Fruit fly (Drosophila melanogaster): Measurements from ENCODE around the gene CG13044.

Gene CG13044

dm6 chr3L:16265000-16265399, 38.0 kb downstream of the CG13044 start, which contains the start of the genes CG13051 and CG13069:
Gene CG13051 (minus strand): TSS chr3L:16265100.
Gene CG13069 (plus strand): TSS chr3L:16265385.
- no peak for TF ChIP-seq cnc (optimal IDR thresholded peaks at IDR 0.05)
- no peak for TF ChIP-seq Clk (GFP tag; optimal IDR thresholded peaks at IDR 0.05)
- no peak for TF ChIP-seq Mnt (GFP tag; optimal IDR thresholded peaks at IDR 0.05)
- TF ChIP-seq CG11617 (GFP tag; optimal IDR thresholded peaks at IDR 0.05): no peak
- no peak for TF ChIP-seq bab1 (GFP tag; optimal IDR thresholded peaks at IDR 0.05)
- TF ChIP-seq CG12768 (GFP tag; optimal IDR thresholded peaks at IDR 0.05): no peak
- TF ChIP-seq CG1620 (GFP tag; optimal IDR thresholded peaks at IDR 0.05): no peak
- TF ChIP-seq CG33017 (tag; optimal IDR thresholded peaks at IDR 0.05): no peak
- no peak for TF ChIP-seq toe (GFP tag; optimal IDR thresholded peaks at IDR 0.05)
- TF ChIP-seq CG5204 (GFP tag; optimal IDR thresholded peaks at IDR 0.05): no peak
- TF ChIP-seq Hr96 (GFP tag; optimal IDR thresholded peaks at IDR 0.05): no peak
- no peak for TF ChIP-seq pad (GFP tag; optimal IDR thresholded peaks at IDR 0.05)
- TF ChIP-seq tj (GFP tag; optimal IDR thresholded peaks at IDR 0.05): no peak
- no peak for TF ChIP-seq CG14711 (tag; optimal IDR thresholded peaks at IDR 0.05)
- TF ChIP-seq cic (GFP tag; optimal IDR thresholded peaks at IDR 0.05): no peak
- TF ChIP-seq ovo (GFP tag; optimal IDR thresholded peaks at IDR 0.05): no peak
- TF ChIP-seq Crg-1 (GFP tag; optimal IDR thresholded peaks at IDR 0.05): no peak
- TF ChIP-seq kay (GFP tag; ENCODE audit: borderline replicate concordance): no peak

- TF ChIP-seq CG5204 (GFP tag; optimal IDR thresholded peaks at IDR 0.05) (no peak), kay (GFP tag; ENCODE audit: borderline replicate concordance) (no peak), cnc (optimal IDR thresholded peaks at IDR 0.05) (no peak), CG12768 (GFP tag; optimal IDR thresholded peaks at IDR 0.05) (no peak), CG7045 (GFP tag; optimal IDR thresholded peaks at IDR 0.05) (no peak), toe (GFP tag; optimal IDR thresholded peaks at IDR 0.05) (no peak), Crg-1 (GFP tag; optimal IDR thresholded peaks at IDR 0.05) (no peak), CG14711 (tag; optimal IDR thresholded peaks at IDR 0.05) (no peak), bab1 (GFP tag; optimal IDR thresholded peaks at IDR 0.05) (no peak), CG11617 (GFP tag; optimal IDR thresholded peaks at IDR 0.05) (no peak), ovo (GFP tag; optimal IDR thresholded peaks at IDR 0.05) (no peak), CG7101 (tag; optimal IDR thresholded peaks at IDR 0.05) (no peak), Hr96 (GFP tag; optimal IDR thresholded peaks at IDR 0.05) (no peak), CG1620 (GFP tag; optimal IDR thresholded peaks at IDR 0.05) (no peak), Clk (GFP tag; optimal IDR thresholded peaks at IDR 0.05) (no peak), CG33017 (tag; optimal IDR thresholded peaks at IDR 0.05) (no peak), tj (GFP tag; optimal IDR thresholded peaks at IDR 0.05) (no peak)
These were observed 39.9 kb downstream of the CG13044 start, which contains the start of gene CG13070 for dm6 chr3L:16263043-16263442. Gene CG13070 (plus strand): TSS chr3L:16263343.

dm6 chr3L:16262440-16262839, 40.5 kb downstream of the CG13044 start, which contains the start of gene CG13071:
Gene CG13071 (plus strand): TSS chr3L:16262740.
- TF ChIP-seq CG33017 (tag; optimal IDR thresholded peaks at IDR 0.05) (no peak), CG11617 (GFP tag; optimal IDR thresholded peaks at IDR 0.05) (no peak), Mnt (GFP tag; optimal IDR thresholded peaks at IDR 0.05) (no peak), CG5204 (GFP tag; optimal IDR thresholded peaks at IDR 0.05) (no peak), toe (GFP tag; optimal IDR thresholded peaks at IDR 0.05) (no peak), CG12768 (GFP tag; optimal IDR thresholded peaks at IDR 0.05) (no peak)

dm6 chr3L:16261505-16261904, 41.5 kb downstream of the CG13044 start, which contains the start of gene CG34247:
Gene CG34247 (minus strand): TSS chr3L:16261605.
- TF ChIP-seq CG12768 (GFP tag; optimal IDR thresholded peaks at IDR 0.05) (no peak), CG11617 (GFP tag; optimal IDR thresholded peaks at IDR 0.05) (no peak), bab1 (GFP tag; optimal IDR thresholded peaks at IDR 0.05) (no peak), CG5204 (GFP tag; optimal IDR thresholded peaks at IDR 0.05) (no peak), CG1620 (GFP tag; optimal IDR thresholded peaks at IDR 0.05) (no peak), cnc (optimal IDR thresholded peaks at IDR 0.05) (no peak), Mnt (GFP tag; optimal IDR thresholded peaks at IDR 0.05) (no peak), CG14711 (tag; optimal IDR thresholded peaks at IDR 0.05) (no peak), CG7045 (GFP tag; optimal IDR thresholded peaks at IDR 0.05) (no peak), toe (GFP tag; optimal IDR thresholded peaks at IDR 0.05) (no peak), Hr96 (GFP tag; optimal IDR thresholded peaks at IDR 0.05) (no peak), pad (GFP tag; optimal IDR thresholded peaks at IDR 0.05) (no peak), kay (GFP tag; ENCODE audit: borderline replicate concordance) (no peak)

- no peak for TF ChIP-seq CG7101 (tag; optimal IDR thresholded peaks at IDR 0.05)
- TF ChIP-seq bab1 (GFP tag; optimal IDR thresholded peaks at IDR 0.05): no peak
- TF ChIP-seq Clk (GFP tag; optimal IDR thresholded peaks at IDR 0.05): no peak
- TF ChIP-seq kay (GFP tag; ENCODE audit: borderline replicate concordance): no peak
- no peak for TF ChIP-seq ovo (GFP tag; optimal IDR thresholded peaks at IDR 0.05)
- TF ChIP-seq CG7045 (GFP tag; optimal IDR thresholded peaks at IDR 0.05): no peak
- no peak for TF ChIP-seq CG5204 (GFP tag; optimal IDR thresholded peaks at IDR 0.05)
- no peak for TF ChIP-seq pad (GFP tag; optimal IDR thresholded peaks at IDR 0.05)
- no peak for TF ChIP-seq Mnt (GFP tag; optimal IDR thresholded peaks at IDR 0.05)
- TF ChIP-seq CG11617 (GFP tag; optimal IDR thresholded peaks at IDR 0.05): no peak
- TF ChIP-seq toe (GFP tag; optimal IDR thresholded peaks at IDR 0.05): no peak
- no peak for TF ChIP-seq CG33017 (tag; optimal IDR thresholded peaks at IDR 0.05)
- TF ChIP-seq Hr96 (GFP tag; optimal IDR thresholded peaks at IDR 0.05): no peak
- TF ChIP-seq CG12768 (GFP tag; optimal IDR thresholded peaks at IDR 0.05): no peak
- no peak for TF ChIP-seq CG1620 (GFP tag; optimal IDR thresholded peaks at IDR 0.05)
- TF ChIP-seq cnc (optimal IDR thresholded peaks at IDR 0.05): no peak
- no peak for TF ChIP-seq CG14711 (tag; optimal IDR thresholded peaks at IDR 0.05)
These were observed 43.4 kb downstream of the CG13044 start, which contains the start of gene CG13053 for dm6 chr3L:16259552-16259951. Gene CG13053 (minus strand): TSS chr3L:16259722.

dm6 chr3L:16257118-16257627, 45.8 kb downstream of the CG13044 start, which contains the start of gene CG13054:
Gene CG13054 (minus strand): TSS chr3L:16257191.
- TF ChIP-seq CG11617 (GFP tag; optimal IDR thresholded peaks at IDR 0.05) (no peak), CG5204 (GFP tag; optimal IDR thresholded peaks at IDR 0.05) (no peak), Mnt (GFP tag; optimal IDR thresholded peaks at IDR 0.05) (no peak), Clk (GFP tag; optimal IDR thresholded peaks at IDR 0.05) (no peak), pad (GFP tag; optimal IDR thresholded peaks at IDR 0.05) (no peak)

Data from whole organism, adult.